Worm (Caenorhabditis elegans): ENCODE measurements around the gene fic-1.

DNA sequence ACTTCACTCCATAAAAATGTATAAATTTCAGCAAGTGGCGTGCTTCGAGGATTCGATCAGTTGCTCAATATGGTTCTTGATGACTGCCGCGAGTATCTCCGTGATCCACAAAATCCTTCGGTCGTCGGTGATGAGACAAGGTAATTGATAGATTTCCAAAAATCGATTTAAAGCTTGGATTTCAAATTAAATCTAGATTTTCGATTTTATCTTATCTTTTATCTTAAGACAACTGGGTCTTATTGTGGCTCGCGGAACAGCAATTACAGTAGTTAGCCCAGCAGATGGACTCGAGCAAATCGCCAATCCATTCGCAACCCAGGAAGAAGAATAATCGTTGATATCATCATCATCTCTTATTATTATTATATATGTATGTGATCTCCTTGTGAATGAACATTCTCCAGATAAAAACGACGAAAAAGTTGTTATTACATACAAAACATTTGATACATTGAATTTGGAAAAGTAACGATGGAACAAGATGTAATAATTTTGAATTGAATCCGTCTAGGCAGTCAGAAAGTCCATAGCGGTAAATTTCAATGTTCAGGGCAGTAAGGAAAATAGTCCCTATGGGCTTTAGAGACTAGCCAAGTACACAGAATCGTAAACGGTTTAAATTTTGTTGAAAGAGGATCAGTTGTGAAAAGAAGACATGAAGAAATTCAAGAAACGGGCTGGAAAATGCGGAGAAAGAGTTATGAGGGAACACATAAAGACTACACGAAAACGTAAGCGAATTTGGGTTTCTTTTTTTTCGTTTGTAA, 3.3 kb upstream of the fic-1 start:
- no peak for TF ChIP-seq ztf-11 (tag; optimal IDR thresholded peaks at IDR 0.05)
- TF ChIP-seq nhr-237 (tag; optimal IDR thresholded peaks at IDR 0.05), result no peak
- no peak for TF ChIP-seq nhr-28 (tag; optimal IDR thresholded peaks at IDR 0.05)
- TF ChIP-seq elt-3 (tag; optimal IDR thresholded peaks at IDR 0.05), result no peak
- no peak for TF ChIP-seq nhr-76 (tag; optimal IDR thresholded peaks at IDR 0.05)
- no peak for TF ChIP-seq pha-4 (tag; optimal IDR thresholded peaks at IDR 0.05)
- TF ChIP-seq elt-1 (tag; optimal IDR thresholded peaks at IDR 0.05; ENCODE audit: borderline replicate concordance, insufficient read depth), result no peak
- no peak for TF ChIP-seq lsy-2 (tag; optimal IDR thresholded peaks at IDR 0.05)
- TF ChIP-seq ces-1 (GFP tag; optimal IDR thresholded peaks at IDR 0.05), result no peak
- no peak for TF ChIP-seq mab-5 (tag; optimal IDR thresholded peaks at IDR 0.05)
- no peak for TF ChIP-seq cnd-1 (tag; optimal IDR thresholded peaks at IDR 0.05)
- no peak for TF ChIP-seq ham-2 (GFP tag; optimal IDR thresholded peaks at IDR 0.05)
- no peak for TF ChIP-seq unc-62 (GFP tag; optimal IDR thresholded peaks at IDR 0.05)
